Worm (Caenorhabditis elegans): ENCODE results near the gene nspc-13.

nspc-13 gene

DNA sequence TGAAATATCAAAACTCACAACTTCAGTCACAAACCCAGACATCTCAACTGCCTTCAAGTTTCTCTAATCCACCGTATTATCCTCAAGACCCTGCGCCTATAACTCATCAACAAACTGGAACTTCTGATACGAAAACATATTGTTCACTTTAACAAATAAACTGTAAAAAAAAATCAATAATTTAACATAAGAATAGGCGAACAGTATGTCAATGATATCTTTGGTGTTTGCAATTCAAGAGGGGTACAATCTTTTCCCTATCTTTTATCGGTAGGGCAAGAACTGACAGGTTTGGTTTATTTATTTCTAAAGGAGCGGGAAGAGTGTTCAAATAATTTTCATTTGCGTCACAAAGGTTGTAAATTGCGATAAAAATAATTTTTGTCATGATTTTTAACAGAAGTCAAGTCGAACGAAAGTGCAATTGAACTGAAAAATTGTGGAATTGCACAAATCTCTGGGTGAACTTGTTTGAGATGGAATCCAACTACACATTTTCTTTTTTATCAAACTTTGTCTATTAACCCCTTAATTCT is 5.8 kb downstream of the nspc-13 start (continued):
- peak; percentile 100 for TF ChIP-seq lin-39 (tag; optimal IDR thresholded peaks at IDR 0.05)
- TF ChIP-seq elt-3 (tag; optimal IDR thresholded peaks at IDR 0.05), result peak in 4 of 6 experiments; percentile 54 to 100 (median 89)
- TF ChIP-seq ztf-11 (tag; optimal IDR thresholded peaks at IDR 0.05), result peak; percentile 49 to 89
- no peak for TF ChIP-seq unc-30 (tag; optimal IDR thresholded peaks at IDR 0.05)
- TF ChIP-seq efl-1 (optimal IDR thresholded peaks at IDR 0.05), result peak; percentile 80 to 83
- peak; percentile 52 to 96 for TF ChIP-seq efl-1 (GFP tag; optimal IDR thresholded peaks at IDR 0.05 in 1 of 2)
- TF ChIP-seq ceh-88 (GFP tag; IDR thresholded peaks at IDR 0.05), result peak; percentile 94
- TF ChIP-seq sptf-1 (tag; optimal IDR thresholded peaks at IDR 0.05), result no peak
- peak; percentile 64 for TF ChIP-seq nhr-12 (tag; optimal IDR thresholded peaks at IDR 0.05)
- peak; percentile 88 for TF ChIP-seq fkh-4 (tag; optimal IDR thresholded peaks at IDR 0.05; ENCODE audit: borderline replicate concordance)
- peak; percentile 99 for TF ChIP-seq snu-23 (GFP tag; optimal IDR thresholded peaks at IDR 0.05)
- TF ChIP-seq ztf-4 (tag; optimal IDR thresholded peaks at IDR 0.05), result peak; percentile 96
- TF ChIP-seq pqm-1 (tag; optimal IDR thresholded peaks at IDR 0.05), result peak; percentile 89
- TF ChIP-seq nhr-11 (tag; optimal IDR thresholded peaks at IDR 0.05), result peak; percentile 100
- no peak for TF ChIP-seq alr-1 (tag; optimal IDR thresholded peaks at IDR 0.05; ENCODE audit: borderline replicate concordance)
- peak; percentile 90 for TF ChIP-seq nhr-76 (tag; optimal IDR thresholded peaks at IDR 0.05)
- peak; percentile 59 for TF ChIP-seq hlh-4 (tag; optimal IDR thresholded peaks at IDR 0.05)
- TF ChIP-seq pag-3 (tag; optimal IDR thresholded peaks at IDR 0.05; ENCODE audit: borderline replicate concordance, insufficient read depth), result peak; percentile 76
- TF ChIP-seq ces-1 (GFP tag; optimal IDR thresholded peaks at IDR 0.05), result peak; percentile 58
- TF ChIP-seq vab-15 (tag; optimal IDR thresholded peaks at IDR 0.05), result peak; percentile 4
- TF ChIP-seq nhr-77 (tag; optimal IDR thresholded peaks at IDR 0.05), result peak; percentile 99
- TF ChIP-seq dsc-1 (tag; optimal IDR thresholded peaks at IDR 0.05), result peak; percentile 100
- peak; percentile 97 for TF ChIP-seq nhr-19 (GFP tag; conservative IDR thresholded peaks at IDR 0.05)
- peak; percentile 99 for TF ChIP-seq irx-1 (tag; optimal IDR thresholded peaks at IDR 0.05)
- TF ChIP-seq fos-1 (tag; optimal IDR thresholded peaks at IDR 0.05), result peak; percentile 99
- TF ChIP-seq nhr-85 (tag), result peak; percentile 98
- peak; percentile 93 for TF ChIP-seq snpc-4 (tag; optimal IDR thresholded peaks at IDR 0.05)
- TF ChIP-seq lin-15B (tag; optimal IDR thresholded peaks at IDR 0.05), result no peak
- no peak for TF ChIP-seq ets-5 (GFP tag; IDR thresholded peaks at IDR 0.05)
- TF ChIP-seq mdl-1 (tag; optimal IDR thresholded peaks at IDR 0.05), result peak in 1 of 2 experiments; percentile 86
- TF ChIP-seq jun-1 (tag; optimal IDR thresholded peaks at IDR 0.05), result peak; percentile 99
- TF ChIP-seq egl-13 (tag; optimal IDR thresholded peaks at IDR 0.05), result peak; percentile 96
- no peak for TF ChIP-seq ama-1 (optimal IDR thresholded peaks at IDR 0.05)

DNA sequence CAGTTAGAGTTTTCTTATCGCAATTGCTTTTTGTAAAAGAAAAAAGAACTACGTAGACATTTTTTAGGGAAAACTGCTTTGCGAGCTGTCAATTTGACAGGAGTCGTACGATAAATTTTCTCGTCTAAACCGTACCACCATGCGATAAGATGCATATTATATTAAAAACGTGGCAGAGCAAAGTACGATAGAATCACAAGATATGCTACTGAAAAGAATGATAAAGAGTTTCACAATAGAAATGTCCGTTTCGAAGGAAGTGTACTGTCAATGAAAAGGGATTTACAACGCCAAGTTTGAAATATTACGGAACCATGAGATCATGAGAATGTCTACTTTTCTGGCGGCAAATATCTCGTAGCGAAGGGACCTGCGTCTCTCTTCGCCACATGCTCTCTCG is 7.6 kb downstream of the nspc-13 start, which contains the start of gene F19H6.5:
F19H6.5 (minus strand) TSS at position 101 of the 400 bp plus-strand sequence.
- TF ChIP-seq mef-2 (tag; optimal IDR thresholded peaks at IDR 0.05) (no peak), ceh-90 (tag; optimal IDR thresholded peaks at IDR 0.05) (no peak)

DNA sequence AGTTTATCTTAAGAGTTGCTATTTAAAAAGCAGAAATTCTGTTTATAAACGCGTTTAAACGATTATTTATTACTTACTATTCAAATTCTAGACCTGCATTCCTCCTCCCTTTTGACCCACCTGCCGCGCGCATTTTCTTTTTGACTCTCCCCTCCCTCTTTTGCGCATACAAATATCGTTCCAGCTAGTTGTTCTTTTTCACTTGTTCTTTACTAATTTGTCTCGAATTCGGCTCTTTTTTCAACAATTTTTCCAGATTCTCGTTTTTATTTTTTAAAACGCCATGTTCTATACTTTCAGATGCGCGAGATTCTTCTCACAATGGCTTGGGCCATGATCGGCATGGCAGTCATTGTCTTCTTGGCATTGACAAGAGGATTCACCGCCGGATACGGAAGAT is 8.2 kb downstream of the nspc-13 start, which contains the start of gene F19H6.4:
F19H6.4 (plus strand) TSS at position 301 of the 400 bp plus-strand sequence.
- TF ChIP-seq ets-5 (GFP tag; IDR thresholded peaks at IDR 0.05) (no peak), unc-130 (tag; optimal IDR thresholded peaks at IDR 0.05) (no peak), dsc-1 (tag; optimal IDR thresholded peaks at IDR 0.05) (no peak), nhr-12 (tag; optimal IDR thresholded peaks at IDR 0.05) (no peak), pag-3 (tag; optimal IDR thresholded peaks at IDR 0.05; ENCODE audit: borderline replicate concordance, insufficient read depth) (no peak), nhr-71 (tag; optimal IDR thresholded peaks at IDR 0.05) (no peak), unc-30 (tag; optimal IDR thresholded peaks at IDR 0.05) (no peak), sox-4 (tag; optimal IDR thresholded peaks at IDR 0.05) (no peak)

DNA sequence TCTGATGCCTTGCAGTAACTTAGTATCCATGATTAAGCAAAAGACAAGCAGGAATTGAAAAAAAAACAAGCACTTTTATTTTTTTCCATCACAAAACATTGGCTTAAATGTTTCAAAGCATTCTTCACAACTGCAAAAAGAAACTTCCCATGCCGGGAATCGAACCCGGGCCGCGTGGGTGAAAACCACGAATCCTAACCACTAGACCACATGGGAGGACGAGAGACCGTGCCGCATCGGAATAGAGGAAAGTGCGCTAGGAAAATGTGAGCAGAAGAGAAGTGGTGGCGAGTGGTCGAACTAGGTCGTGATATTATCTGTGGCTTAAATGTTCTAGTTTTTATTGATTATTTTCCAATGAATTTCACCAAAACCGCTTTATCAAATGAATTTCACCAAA is 10.3 kb downstream of the nspc-13 start:
- TF ChIP-seq tlp-1 (tag; optimal IDR thresholded peaks at IDR 0.05), result no peak
- TF ChIP-seq isw-1 (GFP tag; IDR thresholded peaks at IDR 0.05), result no peak
- TF ChIP-seq sup-37 (GFP tag; optimal IDR thresholded peaks at IDR 0.05), result no peak
- TF ChIP-seq lin-15B (tag; optimal IDR thresholded peaks at IDR 0.05), result no peak
- TF ChIP-seq fkh-4 (tag; optimal IDR thresholded peaks at IDR 0.05; ENCODE audit: borderline replicate concordance), result no peak
- TF ChIP-seq aly-2 (tag; optimal IDR thresholded peaks at IDR 0.05), result no peak
- no peak for TF ChIP-seq C04F5.9 (tag; optimal IDR thresholded peaks at IDR 0.05)
- no peak for TF ChIP-seq zip-4 (GFP tag; optimal IDR thresholded peaks at IDR 0.05)
- TF ChIP-seq tbx-2 (tag; optimal IDR thresholded peaks at IDR 0.05), result peak; percentile 26
- TF ChIP-seq sox-4 (tag; optimal IDR thresholded peaks at IDR 0.05), result no peak
- TF ChIP-seq dpl-1 (GFP tag; optimal IDR thresholded peaks at IDR 0.05), result no peak
- TF ChIP-seq ceh-63 (GFP tag; optimal IDR thresholded peaks at IDR 0.05), result no peak
- peak; percentile 56 for TF ChIP-seq nhr-19 (GFP tag; conservative IDR thresholded peaks at IDR 0.05)
- no peak for TF ChIP-seq lin-39 (tag; optimal IDR thresholded peaks at IDR 0.05)
- no peak for TF ChIP-seq hlh-17 (GFP tag; optimal IDR thresholded peaks at IDR 0.05; ENCODE audit: borderline replicate concordance)
- TF ChIP-seq mef-2 (tag; optimal IDR thresholded peaks at IDR 0.05), result no peak
- TF ChIP-seq nhr-11 (tag; optimal IDR thresholded peaks at IDR 0.05), result no peak
